Worm (Caenorhabditis elegans) whole organism, early embryonic: ENCODE data around the gene rme-4.

Experiments used
- B0310.2 ChIP-seq: sonication (generic microtip); optimal IDR thresholded peaks from 2 replicates; lab custom pipeline; 2016; ENCODE audit warnings: mild to moderate bottlenecking, missing genetic modification characterization, missing compliant biosample characterization
- ama-1 ChIP-seq: fragments of 150-350 bp; optimal IDR thresholded peaks from 2 replicates; lab custom pipeline; 2014

ce11 chrX:10338100-10338499 lies 41.5 kb downstream of the rme-4 start, which contains the start of gene cut-5:
- TF ChIP-seq ama-1 (no peak), B0310.2 (tag; lab: Kevin White, UChicago) (no peak)
